Worm (Caenorhabditis elegans) whole organism, midembryonic: Measurements from ENCODE around the gene wapl-1.

Experiments used
- T22C8.4 ChIP-seq: fragments of 200-800 bp; sonication (Bioruptor generic); IDR thresholded peaks from 2 replicates; pipeline ENCODE4 v1.3.6; 2022; ENCODE audit warnings: missing genetic modification characterization, missing compliant biosample characterization
- flt-1 ChIP-seq: fragments of 200-800 bp; sonication (Bioruptor generic); IDR thresholded peaks from 2 replicates; pipeline ENCODE4 v1.3.6; 2022; ENCODE audit warnings: missing genetic modification characterization, missing compliant biosample characterization
- tab-1 ChIP-seq: fragments of 200-800 bp; sonication (Bioruptor generic); IDR thresholded peaks from 2 replicates; pipeline ENCODE4 v1.3.6; 2022; ENCODE audit warnings: missing genetic modification characterization, missing compliant biosample characterization

DNA sequence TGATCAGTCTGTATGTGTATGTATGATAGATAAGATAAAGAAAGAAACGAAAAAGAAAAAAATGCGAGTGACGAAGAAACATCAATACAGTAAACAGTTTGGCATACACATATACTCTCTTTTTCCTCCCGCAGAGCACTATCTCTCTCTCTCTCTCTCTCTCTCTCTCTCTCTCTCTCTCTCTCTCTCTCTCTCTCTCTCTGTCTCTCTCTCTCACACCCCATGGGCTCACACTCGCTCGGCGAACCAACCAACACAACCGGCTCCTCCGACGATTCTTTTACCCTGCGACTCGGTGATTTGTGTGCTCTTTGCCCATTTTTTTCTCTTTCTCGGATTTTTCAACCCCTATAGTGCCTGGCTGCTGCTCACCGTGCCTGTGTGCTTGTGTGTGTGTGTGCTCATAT lies 38.5 kb downstream of the wapl-1 start:
- no peak for TF ChIP-seq flt-1 (GFP tag; lab: Robert Waterston, UW)
- no peak for TF ChIP-seq tab-1
- TF ChIP-seq T22C8.4 (GFP tag; lab: Robert Waterston, UW) = no peak
